Worm (Caenorhabditis elegans) whole organism, L4 larva: Measurements from ENCODE around the gene ZC190.5.

Source experiments
- F37D6.2 ChIP-seq: sonication (generic microtip); optimal IDR thresholded peaks from 2 replicates; lab custom pipeline; 2016; ENCODE audit warnings: mild to moderate bottlenecking, missing genetic modification characterization, missing compliant biosample characterization
- F44E2.7 ChIP-seq: fragments of 200-800 bp; sonication (Bioruptor generic); IDR thresholded peaks from 2 replicates; pipeline ENCODE4 v2.1.2; 2022; ENCODE audit warnings: missing genetic modification characterization, missing compliant biosample characterization
- F49E8.2 ChIP-seq: sonication (generic microtip); optimal IDR thresholded peaks from 2 replicates; lab custom pipeline; 2016; ENCODE audit warnings: missing compliant biosample characterization, mild to moderate bottlenecking, missing genetic modification characterization, borderline replicate concordance
- R02D3.7 ChIP-seq: fragments of 150-350 bp; sonication (generic microtip); optimal IDR thresholded peaks from 3 replicates; lab custom pipeline; 2014; ENCODE audit warnings: missing biosample characterization, missing genetic modification characterization
- Y48G9A.11 ChIP-seq: fragments of 200-800 bp; sonication (Bioruptor generic); IDR thresholded peaks from 2 replicates; pipeline ENCODE4 v1.3.6; 2022; ENCODE audit warnings: missing genetic modification reagents, missing genetic modification characterization, missing compliant biosample characterization
- Y75B8A.6 ChIP-seq: fragments of 200-800 bp; sonication (Bioruptor generic); IDR thresholded peaks from 2 replicates; pipeline ENCODE4 v1.3.6; 2022; ENCODE audit warnings: missing genetic modification reagents, missing genetic modification characterization, missing compliant biosample characterization
- aly-2 ChIP-seq: sonication (generic microtip); optimal IDR thresholded peaks from 2 replicates; lab custom pipeline; 2018; ENCODE audit warnings: missing biosample characterization, missing genetic modification characterization
- attf-4 ChIP-seq: sonication (generic microtip); optimal IDR thresholded peaks from 3 replicates; lab custom pipeline; 2017; ENCODE audit warnings: missing biosample characterization, missing genetic modification characterization
- ceh-28 ChIP-seq: fragments of 150-350 bp; optimal IDR thresholded peaks from 2 replicates; lab custom pipeline; 2014; ENCODE audit warnings: missing biosample characterization, missing genetic modification reagents, missing genetic modification characterization
- ceh-32 ChIP-seq: sonication (generic microtip); optimal IDR thresholded peaks from 2 replicates; lab custom pipeline; 2016; ENCODE audit warnings: mild to moderate bottlenecking, missing genetic modification characterization, missing compliant biosample characterization; ENCODE audit not compliant: poor library complexity
- daf-16 ChIP-seq, 3 experiments: sonication (generic microtip); optimal IDR thresholded peaks; 2 replicates each; lab custom pipeline; 2016 to 2017; ENCODE audit warnings: missing genetic modification characterization in 3 of 3, missing genetic modification reagents in 3 of 3, mild to moderate bottlenecking in 2 of 3, missing compliant biosample characterization in 2 of 3, missing biosample characterization in 1 of 3, moderate library complexity in 1 of 3
- daf-19 ChIP-seq: fragments of 200-800 bp; sonication (Bioruptor generic); conservative IDR thresholded peaks from 2 replicates; pipeline ENCODE4 v1.3.6; 2022; ENCODE audit warnings: missing genetic modification characterization, missing compliant biosample characterization
- daf-8 ChIP-seq: fragments of 200-800 bp; sonication (Bioruptor generic); IDR thresholded peaks from 2 replicates; pipeline ENCODE4 v1.3.6; 2022; ENCODE audit warnings: missing genetic modification characterization, missing compliant biosample characterization
- dmd-6 ChIP-seq: fragments of 200-800 bp; sonication (Bioruptor generic); IDR thresholded peaks from 2 replicates; pipeline ENCODE4 v1.3.6; 2022; ENCODE audit warnings: missing genetic modification reagents, missing genetic modification characterization, missing compliant biosample characterization
- dmd-9 ChIP-seq: fragments of 200-800 bp; sonication (Bioruptor generic); IDR thresholded peaks from 2 replicates; pipeline ENCODE4 v1.3.6; 2022; ENCODE audit warnings: missing genetic modification reagents, missing genetic modification characterization, missing compliant biosample characterization
- duxl-1 ChIP-seq: sonication (generic microtip); optimal IDR thresholded peaks from 2 replicates; lab custom pipeline; 2016; ENCODE audit warnings: mild to moderate bottlenecking, missing genetic modification characterization, moderate library complexity, missing compliant biosample characterization; ENCODE audit not compliant: poor library complexity
- dve-1 ChIP-seq: sonication (generic microtip); optimal IDR thresholded peaks from 2 replicates; lab custom pipeline; 2017; ENCODE audit warnings: antibody characterized with exemption, mild to moderate bottlenecking, missing genetic modification characterization, missing compliant biosample characterization; ENCODE audit not compliant: insufficient read depth
- egl-43 ChIP-seq: fragments of 200-800 bp; sonication (Bioruptor generic); IDR thresholded peaks from 2 replicates; pipeline ENCODE4 v1.3.6; 2022; ENCODE audit warnings: missing genetic modification reagents, missing genetic modification characterization, missing compliant biosample characterization
- fkh-10 ChIP-seq: fragments of 150-350 bp; optimal IDR thresholded peaks from 2 replicates; lab custom pipeline; 2014; ENCODE audit warnings: missing biosample characterization, missing genetic modification reagents, missing genetic modification characterization
- gei-8 ChIP-seq: fragments of 200-800 bp; sonication (Bioruptor generic); optimal IDR thresholded peaks from 2 replicates; lab custom pipeline; 2018; ENCODE audit warnings: mild to moderate bottlenecking, missing genetic modification characterization, missing compliant biosample characterization
- hlh-11 ChIP-seq: fragments of 200-800 bp; sonication (Bioruptor generic); optimal IDR thresholded peaks from 2 replicates; lab custom pipeline; 2018; ENCODE audit warnings: mild to moderate bottlenecking, missing genetic modification characterization, missing compliant biosample characterization
- hlh-30 ChIP-seq: sonication (generic microtip); optimal IDR thresholded peaks from 2 replicates; lab custom pipeline; 2017; ENCODE audit warnings: antibody characterized with exemption, mild to moderate bottlenecking, missing genetic modification characterization, missing compliant biosample characterization; ENCODE audit not compliant: insufficient read depth
- jun-1 ChIP-seq: fragments of 150-350 bp; optimal IDR thresholded peaks from 2 replicates; lab custom pipeline; 2014; ENCODE audit warnings: missing biosample characterization, missing genetic modification reagents, missing genetic modification characterization
- lin-13 ChIP-seq: fragments of 150-350 bp; optimal IDR thresholded peaks from 2 replicates; lab custom pipeline; 2014; ENCODE audit warnings: missing biosample characterization, missing genetic modification reagents, missing genetic modification characterization
- lin-38 ChIP-seq: fragments of 200-800 bp; sonication (Bioruptor generic); IDR thresholded peaks from 2 replicates; pipeline ENCODE4 v1.3.6; 2022; ENCODE audit warnings: missing genetic modification reagents, missing genetic modification characterization, missing compliant biosample characterization
- lin-39 ChIP-seq: fragments of 150-350 bp; optimal IDR thresholded peaks from 2 replicates; lab custom pipeline; 2014; ENCODE audit warnings: missing biosample characterization, missing genetic modification reagents, missing genetic modification characterization
- lir-3 ChIP-seq: sonication (generic microtip); optimal IDR thresholded peaks from 2 replicates; lab custom pipeline; 2016; ENCODE audit warnings: mild to moderate bottlenecking, missing genetic modification characterization, missing compliant biosample characterization
- madf-9 ChIP-seq: fragments of 200-800 bp; sonication (Bioruptor generic); conservative IDR thresholded peaks from 2 replicates; pipeline ENCODE4 v1.3.6; 2022; ENCODE audit warnings: missing genetic modification reagents, missing genetic modification characterization, missing compliant biosample characterization
- mdl-1 ChIP-seq, 2 experiments: fragments of 150-350 bp in 1 of 2; sonication (generic microtip) in 1 of 2; optimal IDR thresholded peaks; 2 replicates each; lab custom pipeline; 2014 to 2017; ENCODE audit warnings: missing biosample characterization in 2 of 2, missing genetic modification characterization in 2 of 2
- mdt-29 ChIP-seq: fragments of 200-800 bp; sonication (Bioruptor generic); IDR thresholded peaks from 2 replicates; pipeline ENCODE4 v1.3.6; 2022; ENCODE audit warnings: missing genetic modification reagents, missing genetic modification characterization, missing compliant biosample characterization
- mes-2 ChIP-seq: sonication (generic microtip); optimal IDR thresholded peaks from 2 replicates; lab custom pipeline; 2016; ENCODE audit warnings: missing genotype, mild to moderate bottlenecking, missing genetic modification characterization, missing compliant biosample characterization; ENCODE audit not compliant: poor library complexity, severe bottlenecking
- mxl-2 ChIP-seq: fragments of 200-800 bp; sonication (Bioruptor generic); conservative IDR thresholded peaks from 2 replicates; pipeline ENCODE4 v1.3.6; 2022; ENCODE audit warnings: missing genetic modification reagents, missing genetic modification characterization, missing compliant biosample characterization
- mxl-3 ChIP-seq: fragments of 200-800 bp; sonication (Bioruptor generic); optimal IDR thresholded peaks from 2 replicates; lab custom pipeline; 2018; ENCODE audit warnings: mild to moderate bottlenecking, missing genetic modification characterization, missing compliant biosample characterization
- nhr-10 ChIP-seq: fragments of 150-350 bp; optimal IDR thresholded peaks from 2 replicates; lab custom pipeline; 2014; ENCODE audit warnings: missing biosample characterization, missing genetic modification characterization
- nhr-11 ChIP-seq: fragments of 150-350 bp; optimal IDR thresholded peaks from 2 replicates; lab custom pipeline; 2014; ENCODE audit warnings: missing biosample characterization, missing genetic modification characterization
- nhr-28 ChIP-seq: fragments of 150-350 bp; optimal IDR thresholded peaks from 2 replicates; lab custom pipeline; 2014; ENCODE audit warnings: missing biosample characterization, missing genetic modification characterization
- nhr-6 ChIP-seq: fragments of 150-350 bp; optimal IDR thresholded peaks from 2 replicates; lab custom pipeline; 2014; ENCODE audit warnings: missing biosample characterization, missing genetic modification characterization
- nhr-76 ChIP-seq: fragments of 150-350 bp; optimal IDR thresholded peaks from 2 replicates; lab custom pipeline; 2014; ENCODE audit warnings: missing biosample characterization, missing genetic modification characterization
- php-3 ChIP-seq: fragments of 200-800 bp; sonication (Bioruptor generic); IDR thresholded peaks from 2 replicates; pipeline ENCODE4 v1.3.6; 2022; ENCODE audit warnings: missing genetic modification reagents, missing genetic modification characterization, missing compliant biosample characterization
- rbr-2 ChIP-seq: sonication (generic microtip); optimal IDR thresholded peaks from 2 replicates; lab custom pipeline; 2016; ENCODE audit warnings: missing genotype, missing genetic modification characterization, missing compliant biosample characterization
- saeg-2 ChIP-seq: fragments of 200-800 bp; sonication (Bioruptor generic); IDR thresholded peaks from 2 replicates; pipeline ENCODE4 v1.3.6; 2022; ENCODE audit warnings: missing genetic modification reagents, missing genetic modification characterization, missing compliant biosample characterization
- set-16 ChIP-seq: fragments of 200-800 bp; sonication (Bioruptor generic); IDR thresholded peaks from 2 replicates; pipeline ENCODE4 v1.3.6; 2022; ENCODE audit warnings: missing genetic modification reagents, missing genetic modification characterization, missing compliant biosample characterization
- snpc-1.2 ChIP-seq: fragments of 200-800 bp; sonication (Bioruptor generic); IDR thresholded peaks from 2 replicates; pipeline ENCODE4 v1.3.6; 2022; ENCODE audit warnings: missing genetic modification reagents, missing genetic modification characterization, missing compliant biosample characterization
- spr-3 ChIP-seq: fragments of 200-800 bp; sonication (Bioruptor generic); optimal IDR thresholded peaks from 2 replicates; lab custom pipeline; 2018; ENCODE audit warnings: mild to moderate bottlenecking, missing genetic modification characterization, missing compliant biosample characterization
- tra-1 ChIP-seq: fragments of 200-800 bp; sonication (Bioruptor generic); IDR thresholded peaks from 2 replicates; pipeline ENCODE4 v1.3.6; 2022; ENCODE audit warnings: missing genetic modification reagents, missing genetic modification characterization, missing compliant biosample characterization
- unc-130 ChIP-seq: sonication (generic microtip); optimal IDR thresholded peaks from 2 replicates; lab custom pipeline; 2016; ENCODE audit warnings: missing genetic modification reagents, missing genetic modification characterization, missing compliant biosample characterization
- unc-39 ChIP-seq: sonication (generic microtip); optimal IDR thresholded peaks from 2 replicates; lab custom pipeline; 2017; ENCODE audit warnings: missing biosample characterization, missing genetic modification characterization
- vab-7 ChIP-seq: fragments of 200-800 bp; sonication (Bioruptor generic); IDR thresholded peaks from 2 replicates; pipeline ENCODE4 v1.3.6; 2022; ENCODE audit warnings: missing genetic modification reagents, missing genetic modification characterization, missing compliant biosample characterization
- zfp-3 ChIP-seq: fragments of 200-800 bp; sonication (Bioruptor generic); conservative IDR thresholded peaks from 2 replicates; pipeline ENCODE4 v1.3.6; 2022; ENCODE audit warnings: missing genetic modification reagents, missing genetic modification characterization, missing compliant biosample characterization

ZC190.5 gene

DNA sequence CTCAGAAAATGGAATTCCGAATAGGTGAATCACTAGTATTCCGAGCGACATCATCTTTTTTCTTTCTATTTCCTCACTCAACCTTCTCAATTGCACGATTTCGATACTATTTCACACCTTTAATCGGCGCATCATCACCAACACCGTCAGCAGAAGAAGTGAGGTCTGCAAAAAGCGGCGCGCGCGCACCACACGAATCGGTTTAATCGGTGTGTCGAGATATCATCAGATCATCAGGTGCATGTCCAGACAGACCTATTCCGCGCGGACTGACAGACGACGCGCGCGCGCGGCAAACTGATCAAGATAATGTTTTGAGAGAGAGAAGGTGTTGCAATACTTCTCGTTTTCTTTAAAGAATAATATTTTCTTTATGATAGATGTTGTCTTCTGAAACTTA is 12.9 kb downstream of the ZC190.5 start (continued):
- TF ChIP-seq mdt-29 (GFP tag; lab: Robert Waterston, UW), result no peak
- no peak for TF ChIP-seq R02D3.7
- TF ChIP-seq F37D6.2, result no peak
- no peak for TF ChIP-seq lir-3
- no peak for TF ChIP-seq spr-3
- no peak for TF ChIP-seq daf-8
- TF ChIP-seq F44E2.7 (GFP tag; lab: Robert Waterston, UW), result no peak
- no peak for TF ChIP-seq nhr-10 (tag; lab: Kevin White, UChicago)
- peak; percentile 8 for TF ChIP-seq nhr-28 (tag; lab: Kevin White, UChicago)
- TF ChIP-seq dve-1, result no peak
- TF ChIP-seq jun-1 (tag; lab: Kevin White, UChicago), result no peak
- peak in 1 of 2 experiments; percentile 7 for TF ChIP-seq mdl-1 (tag; optimal IDR thresholded peaks at IDR 0.05; lab: Kevin White, UChicago)
- TF ChIP-seq madf-9 (GFP tag; lab: Robert Waterston, UW), result peak; percentile 48; the same call in 1 of the 2 replicates
- no peak for TF ChIP-seq ceh-32 (tag; lab: Kevin White, UChicago)
- no peak for TF ChIP-seq attf-4 (tag; lab: Kevin White, UChicago)
- peak; percentile 62 for TF ChIP-seq hlh-30 (tag; lab: Kevin White, UChicago)
- TF ChIP-seq duxl-1 (tag; lab: Kevin White, UChicago), result no peak
- 0 out of 2 replicates have a peak, but pooled peaks have one; percentile 18 for TF ChIP-seq set-16 (GFP tag; lab: Robert Waterston, UW)
- no peak for TF ChIP-seq rbr-2 (tag; lab: Kevin White, UChicago)
- no peak for TF ChIP-seq F49E8.2 (tag; lab: Kevin White, UChicago)
- TF ChIP-seq daf-19 (GFP tag; lab: Robert Waterston, UW), result no peak
- TF ChIP-seq unc-130 (GFP tag; lab: Kevin White, UChicago), result no peak
- no peak for TF ChIP-seq lin-38 (GFP tag; lab: Robert Waterston, UW)
- no peak for TF ChIP-seq mxl-2 (GFP tag; lab: Robert Waterston, UW)
- TF ChIP-seq snpc-1.2, result no peak
- no peak for TF ChIP-seq lin-13 (GFP tag; lab: Kevin White, UChicago)
- TF ChIP-seq php-3 (GFP tag; lab: Robert Waterston, UW), result no peak
- TF ChIP-seq dmd-9, result no peak

- TF ChIP-seq mxl-3, result peak; percentile 82
- no peak for TF ChIP-seq unc-39 (tag; lab: Kevin White, UChicago)
- TF ChIP-seq ceh-28 (tag; lab: Kevin White, UChicago), result no peak
- no peak for TF ChIP-seq Y48G9A.11 (GFP tag; lab: Robert Waterston, UW)
- TF ChIP-seq nhr-76, result no peak
- TF ChIP-seq gei-8 (GFP tag; lab: Kevin White, UChicago), result peak; percentile 0
- no peak for TF ChIP-seq lin-38 (GFP tag; lab: Robert Waterston, UW)
- TF ChIP-seq hlh-30 (tag; lab: Kevin White, UChicago), result peak; percentile 67
- TF ChIP-seq nhr-11 (tag; lab: Kevin White, UChicago), result peak; percentile 42
- TF ChIP-seq vab-7 (GFP tag; lab: Robert Waterston, UW), result no peak
- TF ChIP-seq Y75B8A.6, result no peak
- TF ChIP-seq mes-2 (tag; lab: Kevin White, UChicago), result no peak
- peak; percentile 85 for TF ChIP-seq dmd-6 (GFP tag; lab: Robert Waterston, UW)
- TF ChIP-seq nhr-6 (tag; lab: Kevin White, UChicago), result no peak
- TF ChIP-seq mdt-29 (GFP tag; lab: Robert Waterston, UW), result no peak
- no peak for TF ChIP-seq saeg-2 (GFP tag; lab: Robert Waterston, UW)
- TF ChIP-seq aly-2 (tag; lab: Kevin White, UChicago), result no peak
- no peak for TF ChIP-seq egl-43 (GFP tag; lab: Robert Waterston, UW)
- TF ChIP-seq daf-16 (GFP tag; optimal IDR thresholded peaks at IDR 0.05; lab: Kevin White, UChicago), result no peak
- peak; percentile 41 for TF ChIP-seq daf-16 (tag; optimal IDR thresholded peaks at IDR 0.05; lab: Kevin White, UChicago)
- no peak for TF ChIP-seq zfp-3 (GFP tag; lab: Robert Waterston, UW)
- no peak for TF ChIP-seq lin-39
- TF ChIP-seq fkh-10 (GFP tag; lab: Kevin White, UChicago), result no peak
- TF ChIP-seq hlh-11 (tag; lab: Kevin White, UChicago), result peak; percentile 79
- TF ChIP-seq tra-1, result 0 out of 2 replicates have a peak, but pooled peaks have one; percentile 56
Observed at ce11 chrV:8658577-8659362, 14.6 kb downstream of the ZC190.5 start.
